Worm (Caenorhabditis elegans) whole organism, L3 larva: ENCODE data around the gene sru-9.

Experiments used
- fkh-2 ChIP-seq: fragments of 150-350 bp; optimal IDR thresholded peaks from 2 replicates; lab custom pipeline; 2014; ENCODE audit warnings: missing biosample characterization, missing genetic modification reagents, missing genetic modification characterization
- mdl-1 ChIP-seq: fragments of 150-350 bp; optimal IDR thresholded peaks from 2 replicates; lab custom pipeline; 2014; ENCODE audit warnings: missing biosample characterization, missing genetic modification characterization
- nhr-28 ChIP-seq: fragments of 150-350 bp; optimal IDR thresholded peaks from 2 replicates; lab custom pipeline; 2014; ENCODE audit warnings: missing biosample characterization, missing genetic modification characterization

ce11 chrIV:13591645-13592044 lies 2.9 kb downstream of the sru-9 start, which contains the start of gene tsp-5:
- TF ChIP-seq fkh-2 (tag; lab: Kevin White, UChicago) (no peak), mdl-1 (tag; lab: Kevin White, UChicago) (no peak), nhr-28 (no peak)
